Fruit fly (Drosophila melanogaster) whole organism, embryonic: Measurements from ENCODE around the gene nAChRalpha5.
A peak's percentile ranks its signal among the peaks of the same experiment; 100 is the strongest.

Experiments
- Awh ChIP-seq: fragments of 200-800 bp; sonication (Bioruptor generic); IDR thresholded peaks from 2 replicates; pipeline ENCODE4, ENCODE4 v1.3.6; 2022; ENCODE audit warnings: missing biosample characterization, missing genetic modification characterization
- CG10431 ChIP-seq: fragments of 200-800 bp; sonication (Bioruptor generic); optimal IDR thresholded peaks from 3 replicates; lab custom pipeline; 2018; ENCODE audit warnings: missing biosample characterization, mild to moderate bottlenecking, missing genetic modification characterization
- CG10565 ChIP-seq: fragments of 200-800 bp; sonication (Bioruptor generic); optimal IDR thresholded peaks from 3 replicates; lab custom pipeline; 2016; ENCODE audit warnings: missing biosample characterization, mild to moderate bottlenecking, missing genetic modification characterization
- CG10654 ChIP-seq: fragments of 200-800 bp; sonication (Bioruptor generic); optimal IDR thresholded peaks from 2 replicates; lab custom pipeline; 2016; ENCODE audit warnings: missing biosample characterization, missing genetic modification characterization
- CG11093 ChIP-seq: fragments of 200-800 bp; sonication (Bioruptor generic); IDR thresholded peaks from 3 replicates; pipeline ENCODE4 v1.3.6; 2022; ENCODE audit warnings: missing biosample characterization, missing genetic modification characterization
- CG11504 ChIP-seq: fragments of 200-800 bp; sonication (Bioruptor generic); optimal IDR thresholded peaks from 3 replicates; lab custom pipeline; 2019; ENCODE audit warnings: missing biosample characterization, mild to moderate bottlenecking, missing genetic modification characterization, moderate library complexity
- CG13296 ChIP-seq: fragments of 200-800 bp; sonication (Bioruptor generic); optimal IDR thresholded peaks from 3 replicates; lab custom pipeline; 2018; ENCODE audit warnings: missing biosample characterization, mild to moderate bottlenecking, missing genetic modification characterization
- CG14014 ChIP-seq: fragments of 200-800 bp; sonication (Bioruptor generic); IDR thresholded peaks from 2 replicates; pipeline ENCODE4 v1.3.6; 2022; ENCODE audit warnings: missing biosample characterization, missing genetic modification characterization
- CG17186 ChIP-seq: fragments of 200-800 bp; sonication (Bioruptor generic); optimal IDR thresholded peaks from 3 replicates; lab custom pipeline; 2017; ENCODE audit warnings: missing biosample characterization, missing genetic modification reagents, missing genetic modification characterization
- CG17802 ChIP-seq: fragments of 200-800 bp; sonication (Bioruptor generic); optimal IDR thresholded peaks from 2 replicates; lab custom pipeline; 2018; ENCODE audit warnings: missing biosample characterization, mild to moderate bottlenecking, missing genetic modification characterization, moderate library complexity
- CG17912 ChIP-seq: fragments of 200-800 bp; sonication (Bioruptor generic); optimal IDR thresholded peaks from 2 replicates; lab custom pipeline; 2018; ENCODE audit warnings: missing biosample characterization, mild to moderate bottlenecking, missing genetic modification characterization
- CG31224 ChIP-seq: fragments of 200-800 bp; sonication (Bioruptor generic); IDR thresholded peaks from 2 replicates; pipeline ENCODE4 v1.3.6; 2022; ENCODE audit warnings: missing biosample characterization, missing genetic modification characterization
- CG32532 ChIP-seq: fragments of 200-800 bp; sonication (Bioruptor generic); IDR thresholded peaks from 2 replicates; pipeline ENCODE4 v1.3.6; 2022; ENCODE audit warnings: missing biosample characterization, missing genetic modification characterization
- CG3726 ChIP-seq: fragments of 200-800 bp; sonication (Bioruptor generic); IDR thresholded peaks from 3 replicates; pipeline ENCODE4, ENCODE4 v1.3.6; 2022; ENCODE audit warnings: missing biosample characterization, missing genetic modification characterization
- CG6813 ChIP-seq: fragments of 200-800 bp; sonication (Bioruptor generic); optimal IDR thresholded peaks from 2 replicates; lab custom pipeline; 2017; ENCODE audit warnings: missing biosample characterization, missing genetic modification characterization, mild to moderate bottlenecking, moderate library complexity, missing genetic modification reagents
- CG7745 ChIP-seq: fragments of 200-800 bp; sonication (Bioruptor generic); optimal IDR thresholded peaks from 2 replicates; lab custom pipeline; 2018; ENCODE audit warnings: missing biosample characterization, mild to moderate bottlenecking, missing genetic modification characterization, moderate library complexity
- Deaf1 ChIP-seq: fragments of 200-800 bp; optimal IDR thresholded peaks from 3 replicates; lab custom pipeline; 2019; ENCODE audit warnings: missing biosample characterization, mild to moderate bottlenecking, missing genetic modification characterization, moderate library complexity
- E2f2 ChIP-seq: fragments of 200-800 bp; sonication (Bioruptor generic); IDR thresholded peaks from 2 replicates; pipeline ENCODE4 v1.3.6; 2022; ENCODE audit warnings: missing biosample characterization, missing genetic modification characterization
- Gug ChIP-seq: fragments of 200-800 bp; sonication (Bioruptor generic); IDR thresholded peaks from 4 replicates; pipeline ENCODE4 v1.3.6; 2022; ENCODE audit warnings: missing biosample characterization, missing genetic modification characterization
- Jarid2 ChIP-seq: fragments of 200-800 bp; sonication (Bioruptor generic); optimal IDR thresholded peaks from 3 replicates; lab custom pipeline; 2017; ENCODE audit warnings: mild to moderate bottlenecking, missing biosample characterization, missing genetic modification reagents, missing genetic modification characterization
- Neu2 ChIP-seq: fragments of 200-800 bp; sonication (Bioruptor generic); optimal IDR thresholded peaks from 3 replicates; lab custom pipeline; 2016; ENCODE audit warnings: missing biosample characterization, missing genetic modification characterization, borderline replicate concordance
- Pdp1 ChIP-seq, 2 experiments: fragments of 200-800 bp; sonication (Bioruptor generic); optimal IDR thresholded peaks; 3 replicates each; lab custom pipeline; 2016; ENCODE audit warnings: missing biosample characterization in 2 of 2, missing genetic modification characterization in 2 of 2, mild to moderate bottlenecking in 1 of 2, moderate library complexity in 1 of 2
- Poxn ChIP-seq: fragments of 200-800 bp; sonication (Bioruptor generic); IDR thresholded peaks from 2 replicates; pipeline ENCODE4 v1.3.6; 2022; ENCODE audit warnings: missing biosample characterization, missing genetic modification characterization
- Sry-β ChIP-seq: fragments of 200-800 bp; sonication (Bioruptor generic); optimal IDR thresholded peaks from 2 replicates; lab custom pipeline; 2018; ENCODE audit warnings: missing biosample characterization, mild to moderate bottlenecking, missing genetic modification characterization, moderate library complexity
- Sry-δ ChIP-seq: fragments of 200-800 bp; sonication (Bioruptor generic); optimal IDR thresholded peaks from 2 replicates; lab custom pipeline; 2016; ENCODE audit warnings: missing biosample characterization, missing genetic modification characterization
- Trl ChIP-seq, 3 experiments: fragments of >200 bp in 2 of 3; fragments of 200-800 bp in 1 of 3; sonication (Bioruptor generic) in 1 of 3; optimal IDR thresholded peaks; 2 replicates in 1 of 3; 3 replicates in 2 of 3; lab custom pipeline; 2016 to 2017; ENCODE audit warnings: missing biosample characterization in 1 of 3, missing genetic modification characterization in 1 of 3
- bbx ChIP-seq: fragments of 200-800 bp; sonication (Bioruptor generic); IDR thresholded peaks from 2 replicates; pipeline ENCODE4 v1.3.6; 2022; ENCODE audit warnings: missing biosample characterization, missing genetic modification characterization; ENCODE audit not compliant: partially characterized antibody
- cad ChIP-seq: fragments of >200 bp; optimal IDR thresholded peaks from 2 replicates; lab custom pipeline; 2017; ENCODE audit warnings: missing biosample characterization, missing genetic modification characterization
- chn ChIP-seq: fragments of 200-800 bp; sonication (Bioruptor generic); optimal IDR thresholded peaks from 2 replicates; lab custom pipeline; 2016; ENCODE audit warnings: missing biosample characterization, missing genetic modification characterization
- crc ChIP-seq: fragments of 200-800 bp; sonication (Bioruptor generic); optimal IDR thresholded peaks from 2 replicates; lab custom pipeline; 2016; ENCODE audit warnings: missing biosample characterization, missing genetic modification characterization
- dati ChIP-seq: fragments of 200-800 bp; sonication (Bioruptor generic); IDR thresholded peaks from 2 replicates; pipeline ENCODE4 v1.3.6; 2022; ENCODE audit warnings: missing biosample characterization, missing genetic modification characterization
- exex ChIP-seq: fragments of 200-800 bp; sonication (Bioruptor generic); optimal IDR thresholded peaks from 4 replicates; lab custom pipeline; 2018; ENCODE audit warnings: missing biosample characterization, mild to moderate bottlenecking, missing genetic modification characterization, moderate library complexity
- eyg ChIP-seq: fragments of 200-800 bp; sonication (Bioruptor generic); optimal IDR thresholded peaks from 3 replicates; lab custom pipeline; 2016; ENCODE audit warnings: missing biosample characterization, missing genetic modification characterization
- hbn ChIP-seq: fragments of 200-800 bp; sonication (Bioruptor generic); IDR thresholded peaks from 2 replicates; pipeline ENCODE4 v1.3.6; 2022; ENCODE audit warnings: missing biosample characterization, missing genetic modification characterization; ENCODE audit not compliant: partially characterized antibody
- ind ChIP-seq: fragments of 200-800 bp; sonication (Bioruptor generic); optimal IDR thresholded peaks from 3 replicates; lab custom pipeline; 2016; ENCODE audit warnings: missing biosample characterization, missing genetic modification characterization
- kay ChIP-seq: fragments of 200-800 bp; sonication (Bioruptor generic); optimal IDR thresholded peaks from 2 replicates; lab custom pipeline; 2016; ENCODE audit warnings: missing biosample characterization, missing genetic modification characterization
- lov ChIP-seq, 2 experiments: fragments of 200-800 bp in 1 of 2; fragments of >200 bp in 1 of 2; sonication (Bioruptor generic) in 1 of 2; IDR thresholded peaks in 1 of 2; optimal IDR thresholded peaks in 1 of 2; 2 replicates in 1 of 2; 3 replicates in 1 of 2; pipeline versions ENCODE4 v1.3.6 to Lab custom; 2017 to 2022; ENCODE audit warnings: missing biosample characterization in 1 of 2, missing genetic modification characterization in 1 of 2
- mam ChIP-seq: fragments of 200-800 bp; sonication (Bioruptor generic); optimal IDR thresholded peaks from 3 replicates; lab custom pipeline; 2016; ENCODE audit warnings: missing biosample characterization, missing genetic modification characterization
- nau ChIP-seq: fragments of 200-800 bp; sonication (Bioruptor generic); optimal IDR thresholded peaks from 3 replicates; lab custom pipeline; 2017; ENCODE audit warnings: missing biosample characterization, mild to moderate bottlenecking, missing genetic modification characterization, missing genetic modification reagents
- nerfin-2 ChIP-seq: fragments of 200-800 bp; sonication (Bioruptor generic); IDR thresholded peaks from 2 replicates; pipeline ENCODE4 v1.3.6; 2022; ENCODE audit warnings: missing biosample characterization, missing genetic modification characterization; ENCODE audit not compliant: partially characterized antibody
- oc ChIP-seq: fragments of 200-800 bp; sonication (Bioruptor generic); optimal IDR thresholded peaks from 2 replicates; lab custom pipeline; 2018; ENCODE audit warnings: missing biosample characterization, mild to moderate bottlenecking, missing genetic modification characterization, moderate library complexity
- p53 ChIP-seq: fragments of 200-800 bp; sonication (Bioruptor generic); optimal IDR thresholded peaks from 2 replicates; lab custom pipeline; 2016; ENCODE audit warnings: missing biosample characterization, missing genetic modification characterization
- pita ChIP-seq: fragments of 200-800 bp; sonication (Bioruptor generic); optimal IDR thresholded peaks from 2 replicates; lab custom pipeline; 2017; ENCODE audit warnings: missing biosample characterization, mild to moderate bottlenecking, missing genetic modification characterization
- sens ChIP-seq: fragments of 200-800 bp; sonication (Bioruptor generic); peaks from one replicate; lab custom pipeline; 2016; ENCODE audit warnings: missing biosample characterization, missing genetic modification characterization
- sima ChIP-seq: fragments of 200-800 bp; sonication (Bioruptor generic); optimal IDR thresholded peaks from 2 replicates; lab custom pipeline; 2016; ENCODE audit warnings: missing biosample characterization, missing genetic modification characterization
- slp2 ChIP-seq: fragments of 200-800 bp; sonication (Bioruptor generic); optimal IDR thresholded peaks from 2 replicates; lab custom pipeline; 2016; ENCODE audit warnings: missing biosample characterization, missing genetic modification characterization
- tll ChIP-seq, 2 experiments: fragments of 200-800 bp in 1 of 2; fragments of >200 bp in 1 of 2; sonication (Bioruptor generic) in 1 of 2; optimal IDR thresholded peaks; 2 replicates each; lab custom pipeline; 2017 to 2019; ENCODE audit warnings: missing biosample characterization in 2 of 2, missing genetic modification characterization in 2 of 2, mild to moderate bottlenecking in 1 of 2, moderate library complexity in 1 of 2
- vvl ChIP-seq: fragments of 200-800 bp; sonication (Bioruptor generic); IDR thresholded peaks from 2 replicates; pipeline ENCODE4 v1.3.6; 2022; ENCODE audit warnings: missing biosample characterization, missing genetic modification characterization

The nAChRalpha5 gene

dm6 chr2L:14022130-14022735 is 17.7 kb upstream of the nAChRalpha5 start (continued):
- TF ChIP-seq Neu2 (GFP tag; lab: Kevin White, UChicago), result no peak
- peak; percentile 82 for TF ChIP-seq kay
- peak; percentile 62 for TF ChIP-seq mam (GFP tag; lab: Kevin White, UChicago)
- TF ChIP-seq CG17802 (tag; lab: Kevin White, UChicago), result peak; percentile 65
- no peak for TF ChIP-seq nerfin-2 (GFP tag; lab: Robert Waterston, UW)
- TF ChIP-seq CG7745, result peak; percentile 56
- 0 out of 2 replicates have a peak, but pooled peaks have one; percentile 3 for TF ChIP-seq hbn (GFP tag; lab: Robert Waterston, UW)
- no peak for TF ChIP-seq sima
- no peak for TF ChIP-seq Trl (optimal IDR thresholded peaks at IDR 0.05; lab: Kevin White, UChicago)
- no peak for TF ChIP-seq Trl (GFP tag; optimal IDR thresholded peaks at IDR 0.05; lab: Kevin White, UChicago)
- peak; percentile 43 for TF ChIP-seq CG17186
- no peak for TF ChIP-seq CG10565
- peak in 1 of 2 experiments; percentile 63 for TF ChIP-seq tll (GFP tag; optimal IDR thresholded peaks at IDR 0.05; lab: Kevin White, UChicago)
- TF ChIP-seq dati (GFP tag; lab: Robert Waterston, UW), result peak; percentile 72
- peak; percentile 79 for TF ChIP-seq Jarid2
- TF ChIP-seq CG17912, result no peak
- peak; percentile 74 for TF ChIP-seq Poxn
- TF ChIP-seq CG13296 (GFP tag; lab: Kevin White, UChicago), result peak; percentile 96
- TF ChIP-seq Sry-δ (GFP tag; lab: Kevin White, UChicago), result no peak
- TF ChIP-seq CG11504 (tag; lab: Kevin White, UChicago), result peak; percentile 97
- no peak for TF ChIP-seq pita (GFP tag; lab: Kevin White, UChicago)
- TF ChIP-seq CG11093 (GFP tag; lab: Robert Waterston, UW), result peak; percentile 89
- peak; percentile 73 for TF ChIP-seq CG3726 (GFP tag; lab: Robert Waterston, UW)
- TF ChIP-seq eyg (GFP tag; lab: Kevin White, UChicago), result peak; percentile 21
- TF ChIP-seq Awh, result peak; percentile 84
- peak; percentile 84 for TF ChIP-seq exex (tag; lab: Kevin White, UChicago)
- peak; percentile 92 for TF ChIP-seq CG32532 (GFP tag; lab: Robert Waterston, UW)
- peak; percentile 23 for TF ChIP-seq p53 (GFP tag; lab: Kevin White, UChicago)
- TF ChIP-seq slp2, result peak; percentile 8
- peak; percentile 82 for TF ChIP-seq Gug (GFP tag; lab: Robert Waterston, UW)
- peak; percentile 95 for TF ChIP-seq vvl
- peak; percentile 53 for TF ChIP-seq chn (GFP tag; lab: Kevin White, UChicago)
- no peak for TF ChIP-seq bbx (GFP tag; lab: Robert Waterston, UW)
- TF ChIP-seq CG10431, result peak; percentile 75
- peak; percentile 19 for TF ChIP-seq Sry-β (GFP tag; lab: Kevin White, UChicago)
- no peak for TF ChIP-seq cad (GFP tag; lab: Kevin White, UChicago)
- TF ChIP-seq CG14014 (GFP tag; lab: Robert Waterston, UW), result peak; percentile 88
- TF ChIP-seq lov (optimal IDR thresholded peaks at IDR 0.05; lab: Kevin White, UChicago), result no peak
- TF ChIP-seq lov (GFP tag; IDR thresholded peaks at IDR 0.05; lab: Robert Waterston, UW), result peak; percentile 84
- TF ChIP-seq oc (tag; lab: Kevin White, UChicago), result peak; percentile 96
- TF ChIP-seq E2f2 (GFP tag; lab: Robert Waterston, UW), result peak; percentile 69
- TF ChIP-seq CG6813, result peak; percentile 90
- peak; percentile 67 for TF ChIP-seq nau (GFP tag; lab: Kevin White, UChicago)
- peak; percentile 58 to 71 for TF ChIP-seq Pdp1 (GFP tag; optimal IDR thresholded peaks at IDR 0.05; lab: Kevin White, UChicago)
- TF ChIP-seq ind (GFP tag; lab: Kevin White, UChicago), result peak; percentile 84
- TF ChIP-seq CG31224 (GFP tag; lab: Robert Waterston, UW), result peak; percentile 48; the same call in 1 of the 2 replicates
- TF ChIP-seq Deaf1, result peak; percentile 83
- TF ChIP-seq sens (GFP tag; lab: Kevin White, UChicago), result peak; percentile 88
- TF ChIP-seq crc (GFP tag; lab: Kevin White, UChicago), result no peak
- peak; percentile 82 for TF ChIP-seq CG10654
